Worm (Caenorhabditis elegans) whole organism, L1 larva: ENCODE measurements around the gene 2L52.1.

Source experiments
- C04F5.9 ChIP-seq: sonication (generic microtip); optimal IDR thresholded peaks from 2 replicates; lab custom pipeline; 2016; ENCODE audit warnings: missing genetic modification characterization, missing compliant biosample characterization
- C16A3.4 ChIP-seq: fragments of 150-350 bp; optimal IDR thresholded peaks from 2 replicates; lab custom pipeline; 2014; ENCODE audit warnings: missing biosample characterization, missing genetic modification characterization
- F16B12.6 ChIP-seq: fragments of 150-350 bp; optimal IDR thresholded peaks from 2 replicates; lab custom pipeline; 2014; ENCODE audit warnings: missing biosample characterization, missing genetic modification characterization
- Y116A8C.19 ChIP-seq: sonication (generic microtip); optimal IDR thresholded peaks from 2 replicates; lab custom pipeline; 2016; ENCODE audit warnings: missing compliant biosample characterization, missing genetic modification characterization, borderline replicate concordance
- alr-1 ChIP-seq: fragments of 200-800 bp; sonication (Bioruptor generic); optimal IDR thresholded peaks from 2 replicates; lab custom pipeline; 2018; ENCODE audit warnings: borderline replicate concordance, mild to moderate bottlenecking, missing genetic modification characterization, missing compliant biosample characterization
- aly-2 ChIP-seq: fragments of 150-350 bp; optimal IDR thresholded peaks from 2 replicates; lab custom pipeline; 2014; ENCODE audit warnings: missing biosample characterization, missing genetic modification characterization
- ama-1 ChIP-seq: fragments of 150-350 bp; optimal IDR thresholded peaks from 2 replicates; lab custom pipeline; 2014
- ceh-63 ChIP-seq: fragments of 200-800 bp; sonication (Bioruptor generic); optimal IDR thresholded peaks from 2 replicates; lab custom pipeline; 2018; ENCODE audit warnings: mild to moderate bottlenecking, missing genetic modification characterization, missing compliant biosample characterization
- ceh-88 ChIP-seq: fragments of 200-800 bp; sonication (Bioruptor generic); IDR thresholded peaks from 2 replicates; pipeline ENCODE4 v1.3.6; 2022; ENCODE audit warnings: missing genetic modification characterization, missing compliant biosample characterization
- ceh-90 ChIP-seq: sonication (generic microtip); optimal IDR thresholded peaks from 2 replicates; lab custom pipeline; 2016; ENCODE audit warnings: missing genetic modification characterization, missing compliant biosample characterization
- ces-1 ChIP-seq: fragments of 150-350 bp; optimal IDR thresholded peaks from 2 replicates; lab custom pipeline; 2014; ENCODE audit warnings: missing biosample characterization, missing genetic modification reagents, missing genetic modification characterization
- dsc-1 ChIP-seq: sonication (generic microtip); optimal IDR thresholded peaks from 2 replicates; lab custom pipeline; 2016; ENCODE audit warnings: mild to moderate bottlenecking, missing genetic modification characterization, missing compliant biosample characterization
- efl-1 ChIP-seq, 4 experiments: fragments of 150-350 bp; optimal IDR thresholded peaks in 3 of 4; peaks in 1 of 4; 1 replicate in 1 of 4; 2 replicates in 3 of 4; lab custom pipeline; 2014; ENCODE audit warnings: missing biosample characterization in 2 of 4, missing genetic modification characterization in 2 of 4, missing genetic modification reagents in 2 of 4
- egl-13 ChIP-seq: sonication (generic microtip); optimal IDR thresholded peaks from 2 replicates; lab custom pipeline; 2016; ENCODE audit warnings: missing genotype, missing genetic modification reagents, missing genetic modification characterization, missing compliant biosample characterization
- elt-2 ChIP-seq: sonication (generic microtip); optimal IDR thresholded peaks from 2 replicates; lab custom pipeline; 2016; ENCODE audit warnings: missing genetic modification characterization, mild to moderate bottlenecking, inconsistent platforms, missing compliant biosample characterization, missing genetic modification reagents
- elt-3 ChIP-seq, 6 experiments: fragments of 150-350 bp in 1 of 6; sonication (generic microtip); optimal IDR thresholded peaks; 2 replicates each; lab custom pipeline; 2017 to 2018; ENCODE audit warnings: missing biosample characterization in 6 of 6, missing genetic modification characterization in 6 of 6, inconsistent platforms in 1 of 6
- fkh-10 ChIP-seq: sonication (generic microtip); optimal IDR thresholded peaks from 2 replicates; lab custom pipeline; 2017; ENCODE audit warnings: missing biosample characterization, missing genetic modification reagents, missing genetic modification characterization
- fkh-4 ChIP-seq: sonication (generic microtip); optimal IDR thresholded peaks from 2 replicates; lab custom pipeline; 2016; ENCODE audit warnings: missing compliant biosample characterization, missing genetic modification characterization, borderline replicate concordance
- fkh-8 ChIP-seq: sonication (generic microtip); optimal IDR thresholded peaks from 2 replicates; lab custom pipeline; 2016; ENCODE audit warnings: mild to moderate bottlenecking, missing genetic modification characterization, missing compliant biosample characterization
- fos-1 ChIP-seq: fragments of 150-350 bp; optimal IDR thresholded peaks from 2 replicates; lab custom pipeline; 2014; ENCODE audit warnings: missing biosample characterization, missing genetic modification characterization
- grh-1 ChIP-seq: fragments of 200-800 bp; sonication (Bioruptor generic); IDR thresholded peaks from 2 replicates; pipeline ENCODE4 v1.3.6; 2022; ENCODE audit warnings: missing genetic modification reagents, missing genetic modification characterization, missing compliant biosample characterization
- irx-1 ChIP-seq: sonication (generic microtip); optimal IDR thresholded peaks from 2 replicates; lab custom pipeline; 2016; ENCODE audit warnings: missing genetic modification characterization, missing compliant biosample characterization
- lin-14 ChIP-seq: fragments of 200-800 bp; sonication (Bioruptor generic); optimal IDR thresholded peaks from 2 replicates; lab custom pipeline; 2018; ENCODE audit warnings: mild to moderate bottlenecking, missing genetic modification characterization, moderate library complexity, missing compliant biosample characterization
- lin-35 ChIP-seq, 2 experiments: fragments of 150-350 bp; optimal IDR thresholded peaks; 2 replicates each; lab custom pipeline; 2014; ENCODE audit warnings: missing biosample characterization in 2 of 2, missing genetic modification characterization in 2 of 2, missing genetic modification reagents in 2 of 2
- lir-3 ChIP-seq: sonication (generic microtip); optimal IDR thresholded peaks from 2 replicates; lab custom pipeline; 2016; ENCODE audit warnings: mild to moderate bottlenecking, missing genetic modification characterization, moderate library complexity, missing compliant biosample characterization; ENCODE audit not compliant: poor library complexity
- lsy-2 ChIP-seq, 2 experiments: fragments of 150-350 bp; optimal IDR thresholded peaks; 2 replicates each; lab custom pipeline; 2014; ENCODE audit warnings: missing biosample characterization in 2 of 2, missing genetic modification characterization in 2 of 2
- mdl-1 ChIP-seq, 2 experiments: fragments of 150-350 bp; optimal IDR thresholded peaks; 2 replicates each; lab custom pipeline; 2014 to 2017; ENCODE audit warnings: missing biosample characterization in 2 of 2, missing genetic modification characterization in 2 of 2, inconsistent platforms in 1 of 2
- mep-1 ChIP-seq: fragments of 150-350 bp; optimal IDR thresholded peaks from 2 replicates; lab custom pipeline; 2014; ENCODE audit warnings: missing biosample characterization, missing genetic modification characterization
- nhr-12 ChIP-seq: sonication (generic microtip); optimal IDR thresholded peaks from 2 replicates; lab custom pipeline; 2017; ENCODE audit warnings: missing biosample characterization, missing genetic modification characterization
- nhr-20 ChIP-seq: sonication (generic microtip); optimal IDR thresholded peaks from 2 replicates; lab custom pipeline; 2016; ENCODE audit warnings: mild to moderate bottlenecking, missing genetic modification characterization, missing compliant biosample characterization
- nhr-237 ChIP-seq: fragments of 150-350 bp; optimal IDR thresholded peaks from 2 replicates; lab custom pipeline; 2014; ENCODE audit warnings: missing biosample characterization, missing genetic modification characterization
- nhr-28 ChIP-seq: fragments of 150-350 bp; optimal IDR thresholded peaks from 2 replicates; lab custom pipeline; 2014; ENCODE audit warnings: missing biosample characterization, missing genetic modification characterization
- nhr-71 ChIP-seq: sonication (generic microtip); optimal IDR thresholded peaks from 2 replicates; lab custom pipeline; 2016; ENCODE audit warnings: mild to moderate bottlenecking, missing genetic modification characterization, moderate library complexity, missing compliant biosample characterization
- nhr-77 ChIP-seq: fragments of 150-350 bp; optimal IDR thresholded peaks from 2 replicates; lab custom pipeline; 2014; ENCODE audit warnings: missing biosample characterization, missing genetic modification characterization
- nhr-90 ChIP-seq: sonication (generic microtip); optimal IDR thresholded peaks from 2 replicates; lab custom pipeline; 2016; ENCODE audit warnings: mild to moderate bottlenecking, missing genetic modification characterization, missing compliant biosample characterization; ENCODE audit not compliant: poor library complexity
- pag-3 ChIP-seq: sonication (generic microtip); optimal IDR thresholded peaks from 2 replicates; lab custom pipeline; 2017; ENCODE audit warnings: missing genetic modification characterization, mild to moderate bottlenecking, missing compliant biosample characterization, antibody characterized with exemption, borderline replicate concordance; ENCODE audit not compliant: insufficient read depth
- pax-3 ChIP-seq: fragments of 200-800 bp; sonication (Bioruptor generic); optimal IDR thresholded peaks from 2 replicates; lab custom pipeline; 2018; ENCODE audit warnings: mild to moderate bottlenecking, missing genetic modification characterization, moderate library complexity, missing compliant biosample characterization
- pqm-1 ChIP-seq: sonication (generic microtip); optimal IDR thresholded peaks from 3 replicates; lab custom pipeline; 2017; ENCODE audit warnings: missing biosample characterization, missing genetic modification characterization
- rnt-1 ChIP-seq: sonication (generic microtip); optimal IDR thresholded peaks from 2 replicates; lab custom pipeline; 2016; ENCODE audit warnings: mild to moderate bottlenecking, missing genetic modification characterization, moderate library complexity, missing compliant biosample characterization
- sptf-1 ChIP-seq: fragments of 150-350 bp; optimal IDR thresholded peaks from 2 replicates; lab custom pipeline; 2014; ENCODE audit warnings: missing biosample characterization, missing genetic modification characterization
- swsn-7 ChIP-seq: sonication (generic microtip); optimal IDR thresholded peaks from 2 replicates; lab custom pipeline; 2016; ENCODE audit warnings: missing genetic modification characterization, missing compliant biosample characterization
- tbx-2 ChIP-seq: sonication (generic microtip); optimal IDR thresholded peaks from 2 replicates; lab custom pipeline; 2016; ENCODE audit warnings: missing genetic modification characterization, missing compliant biosample characterization
- unc-130 ChIP-seq: fragments of 150-350 bp; optimal IDR thresholded peaks from 2 replicates; lab custom pipeline; 2017; ENCODE audit warnings: missing biosample characterization, missing genetic modification characterization, inconsistent platforms
- unc-30 ChIP-seq: sonication (generic microtip); optimal IDR thresholded peaks from 2 replicates; lab custom pipeline; 2017; ENCODE audit warnings: missing biosample characterization, missing genetic modification characterization
- unc-98 ChIP-seq: fragments of 200-800 bp; sonication (Bioruptor generic); IDR thresholded peaks from 2 replicates; pipeline ENCODE4 v1.3.6; 2022; ENCODE audit warnings: missing genetic modification characterization, missing compliant biosample characterization
- xbp-1 ChIP-seq: sonication (generic microtip); optimal IDR thresholded peaks from 2 replicates; lab custom pipeline; 2016; ENCODE audit warnings: missing genetic modification characterization, missing compliant biosample characterization
- zag-1 ChIP-seq: fragments of 150-350 bp; optimal IDR thresholded peaks from 2 replicates; lab custom pipeline; 2014; ENCODE audit warnings: missing biosample characterization, missing genetic modification characterization
- zip-4 ChIP-seq: fragments of 200-800 bp; sonication (Bioruptor generic); optimal IDR thresholded peaks from 2 replicates; lab custom pipeline; 2018; ENCODE audit warnings: mild to moderate bottlenecking, missing genetic modification characterization, moderate library complexity, missing compliant biosample characterization
- ztf-11 ChIP-seq, 2 experiments: sonication (generic microtip); optimal IDR thresholded peaks; 2 replicates each; lab custom pipeline; 2016 to 2017; ENCODE audit warnings: missing genetic modification characterization in 2 of 2, missing biosample characterization in 1 of 2, missing compliant biosample characterization in 1 of 2

2L52.1 gene

ce11 chrII:18787-19186, 17.1 kb downstream of the 2L52.1 start (continued):
- TF ChIP-seq ceh-63 (GFP tag; lab: Kevin White, UChicago) (no peak), fos-1 (tag; lab: Kevin White, UChicago) (peak; percentile 17), pag-3 (tag; lab: Kevin White, UChicago) (no peak), F16B12.6 (tag; lab: Kevin White, UChicago) (peak; percentile 44), ceh-90 (no peak), C04F5.9 (tag; lab: Kevin White, UChicago) (peak; percentile 43), ztf-11 (tag; optimal IDR thresholded peaks at IDR 0.05; lab: Kevin White, UChicago) (peak in 1 of 2 experiments; percentile 41), xbp-1 (tag; lab: Kevin White, UChicago) (peak; percentile 77), pax-3 (no peak), fkh-8 (tag; lab: Kevin White, UChicago) (peak; percentile 83), tbx-2 (peak; percentile 68), C16A3.4 (peak; percentile 52), nhr-28 (tag; lab: Kevin White, UChicago) (no peak), alr-1 (tag; lab: Kevin White, UChicago) (no peak), dsc-1 (peak; percentile 54), unc-30 (tag; lab: Kevin White, UChicago) (no peak), nhr-20 (tag; lab: Kevin White, UChicago) (peak; percentile 71), zip-4 (no peak), unc-130 (tag; lab: Kevin White, UChicago) (no peak), lir-3 (tag; lab: Kevin White, UChicago) (no peak), irx-1 (no peak), fkh-10 (GFP tag; lab: Kevin White, UChicago) (peak; percentile 23), lin-14 (GFP tag; lab: Kevin White, UChicago) (peak; percentile 98), lsy-2 (tag; optimal IDR thresholded peaks at IDR 0.05; lab: Kevin White, UChicago) (peak; percentile 51 to 64), efl-1 (optimal IDR thresholded peaks at IDR 0.05; lab: Kevin White, UChicago) (peak; percentile 65 to 68), efl-1 (GFP tag; optimal IDR thresholded peaks at IDR 0.05 in 1 of 2; lab: Kevin White, UChicago) (peak; percentile 56 to 92), egl-13 (tag; lab: Kevin White, UChicago) (peak; percentile 7), lin-35 (GFP tag; optimal IDR thresholded peaks at IDR 0.05; lab: Kevin White, UChicago) (peak; percentile 77 to 80), pqm-1 (no peak), ces-1 (GFP tag; lab: Kevin White, UChicago) (no peak), elt-2 (tag; lab: Kevin White, UChicago) (no peak), nhr-71 (tag; lab: Kevin White, UChicago) (peak; percentile 81), nhr-90 (tag; lab: Kevin White, UChicago) (peak; percentile 65), sptf-1 (tag; lab: Kevin White, UChicago) (no peak), mep-1 (tag; lab: Kevin White, UChicago) (peak; percentile 76), fkh-4 (tag; lab: Kevin White, UChicago) (no peak), grh-1 (GFP tag; lab: Robert Waterston, UW) (peak; percentile 60; the same call in 1 of the 2 replicates), nhr-12 (tag; lab: Kevin White, UChicago) (no peak), ceh-88 (no peak; the same call in 1 of the 2 replicates), nhr-77 (tag; lab: Kevin White, UChicago) (peak; percentile 22), aly-2 (no peak), swsn-7 (tag; lab: Kevin White, UChicago) (peak; percentile 73), zag-1 (no peak), nhr-237 (tag; lab: Kevin White, UChicago) (peak; percentile 4), rnt-1 (tag; lab: Kevin White, UChicago) (peak; percentile 64), Y116A8C.19 (tag; lab: Kevin White, UChicago) (no peak), unc-98 (no peak), ama-1 (lab: Kevin White, UChicago) (no peak), mdl-1 (tag; optimal IDR thresholded peaks at IDR 0.05; lab: Kevin White, UChicago) (peak in 1 of 2 experiments; percentile 81), elt-3 (tag; optimal IDR thresholded peaks at IDR 0.05; lab: Kevin White, UChicago) (peak in 2 of 6 experiments; percentile 43 to 45)
- TF ChIP-seq, all 84 proteins: peak for 43
